Fruit fly (Drosophila melanogaster): ENCODE results near the gene RacGAP84C.

DNA sequence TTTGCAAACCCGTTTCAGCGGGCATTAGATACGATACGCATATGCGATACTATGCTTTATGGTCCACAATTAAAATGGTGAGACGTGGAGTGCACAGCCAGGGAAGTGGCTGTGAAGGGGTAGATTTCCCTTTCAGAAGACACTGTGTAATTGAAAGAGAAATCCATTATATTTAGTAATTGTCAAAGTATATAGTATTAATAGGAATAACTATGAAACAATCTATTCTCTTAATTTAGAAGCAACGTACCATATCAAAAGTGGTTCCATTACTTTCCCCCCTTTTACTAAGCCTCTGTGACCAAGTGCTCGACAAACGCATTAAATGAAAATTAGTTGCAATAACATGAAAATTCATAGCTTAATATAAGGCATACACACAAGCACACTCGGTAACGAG, 44.9 kb downstream of the RacGAP84C start:
- no peak for TF ChIP-seq psq (GFP tag; optimal IDR thresholded peaks at IDR 0.05)
- TF ChIP-seq h (GFP tag; optimal IDR thresholded peaks at IDR 0.05) = no peak
